Fruit fly (Drosophila melanogaster) S2 (cell line): ENCODE measurements around the gene TotM.

ENCODE experiments used
- CG8478 ChIP-seq: fragments of >200 bp; optimal IDR thresholded peaks from 2 replicates; lab custom pipeline; 2018
- CTCF ChIP-seq, 2 experiments: fragments of >200 bp; optimal IDR thresholded peaks; 2 replicates each; lab custom pipeline; 2018

The TotM gene

dm6 chr2L:5329557-5329956 lies at the start of gene TotM:
TSS of gene TotM (plus strand) at chr2L:5329857.
- no peak for TF ChIP-seq CG8478 (lab: Kevin White, UChicago)
- TF ChIP-seq CTCF (optimal IDR thresholded peaks at IDR 0.05; lab: Kevin White, UChicago): no peak

DNA sequence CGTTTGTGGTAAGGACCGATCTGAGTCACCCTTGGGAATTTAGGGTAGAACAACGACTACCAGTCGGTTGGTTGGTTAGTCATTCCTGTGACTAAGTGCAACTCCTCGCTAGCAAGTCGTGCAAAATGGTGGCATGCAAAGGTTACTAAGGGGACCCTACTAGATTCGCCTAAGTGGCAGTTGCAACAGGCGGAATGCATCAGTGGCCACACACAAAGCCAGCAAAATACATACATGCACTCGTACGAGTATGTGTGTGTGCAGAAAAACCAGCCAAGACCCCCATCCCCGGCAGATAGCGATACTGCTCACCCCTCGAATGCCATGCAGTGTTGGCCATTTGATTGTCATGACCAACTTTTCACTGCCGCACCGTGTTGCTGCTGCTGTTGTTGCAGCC lies 44.8 kb upstream of the TotM start:
- TF ChIP-seq CTCF (optimal IDR thresholded peaks at IDR 0.05; lab: Kevin White, UChicago) (no peak), CG8478 (lab: Kevin White, UChicago) (no peak)

dm6 chr2L:5285860-5286259 lies 43.8 kb upstream of the TotM start:
- TF ChIP-seq CTCF (optimal IDR thresholded peaks at IDR 0.05; lab: Kevin White, UChicago) (no peak), CG8478 (lab: Kevin White, UChicago) (no peak)

- TF ChIP-seq CG8478 (lab: Kevin White, UChicago) (no peak), CTCF (optimal IDR thresholded peaks at IDR 0.05; lab: Kevin White, UChicago) (no peak)
These were observed 43.1 kb upstream of the TotM start for dm6 chr2L:5286572-5286971.

- TF ChIP-seq CG8478 (lab: Kevin White, UChicago) (no peak), CTCF (optimal IDR thresholded peaks at IDR 0.05; lab: Kevin White, UChicago) (no peak)
These were observed 41.9 kb upstream of the TotM start for dm6 chr2L:5287599-5288261.

DNA sequence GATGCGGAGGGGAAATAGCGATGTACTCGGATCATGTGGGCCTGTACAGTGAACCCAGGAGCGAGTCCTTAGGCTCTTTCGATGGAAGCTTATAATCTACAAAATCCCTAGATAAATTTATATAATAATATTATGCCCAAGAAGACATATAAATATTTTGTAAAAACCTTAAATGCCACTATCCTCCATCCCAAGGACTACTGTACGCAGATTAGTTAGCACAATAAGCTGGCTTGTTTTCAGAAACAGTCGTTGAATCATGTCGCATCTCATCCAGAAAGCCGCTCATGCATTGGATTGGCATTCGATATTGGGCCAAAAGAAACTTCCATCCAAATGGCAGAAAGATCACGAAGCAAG lies 41.4 kb upstream of the TotM start:
- TF ChIP-seq CTCF (optimal IDR thresholded peaks at IDR 0.05; lab: Kevin White, UChicago): no peak
- no peak for TF ChIP-seq CG8478 (lab: Kevin White, UChicago)

DNA sequence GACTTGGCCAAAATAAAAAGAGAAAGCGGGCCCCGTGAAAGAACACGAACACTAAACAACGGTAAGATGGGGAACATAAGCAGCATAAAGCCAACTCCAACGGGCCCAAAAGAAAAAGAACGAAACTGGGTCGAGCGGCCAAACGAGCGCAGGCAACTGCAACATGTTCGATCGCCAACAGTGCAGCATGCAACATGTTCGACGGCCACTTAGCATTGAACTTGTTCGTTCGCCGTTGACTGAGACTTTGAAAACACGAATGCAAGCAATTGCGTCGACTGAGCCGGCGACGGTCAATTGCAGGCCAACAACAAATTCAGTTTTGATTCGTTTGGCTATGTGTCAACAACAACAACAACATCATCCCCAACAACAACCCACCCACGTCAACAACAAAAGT lies 40.9 kb upstream of the TotM start, which contains the start of gene vri:
Gene vri (plus strand): TSS at position 224 of the 400 bp plus-strand sequence.
- TF ChIP-seq CG8478 (lab: Kevin White, UChicago) (no peak), CTCF (optimal IDR thresholded peaks at IDR 0.05; lab: Kevin White, UChicago) (no peak)

DNA sequence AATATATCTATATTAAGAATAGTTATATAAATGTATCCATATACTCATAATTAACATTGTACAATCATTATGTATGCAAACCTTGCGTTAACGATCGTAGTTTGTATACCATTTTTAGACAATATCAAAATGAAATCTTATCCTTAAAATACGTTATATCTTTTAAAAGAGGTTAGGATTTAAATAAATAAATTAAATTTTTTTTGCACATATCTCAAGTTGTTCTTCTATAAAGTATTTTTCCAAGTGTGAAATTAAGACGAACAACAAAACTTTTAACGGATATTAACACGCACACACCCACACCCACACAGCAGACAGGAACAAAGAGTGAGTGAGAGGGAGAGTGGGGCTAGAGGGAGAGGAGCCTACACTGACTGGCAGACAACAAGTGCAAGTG lies 39.7 kb upstream of the TotM start:
- TF ChIP-seq CG8478 (lab: Kevin White, UChicago): no peak

dm6 chr2L:5290530-5290929 lies 39.1 kb upstream of the TotM start:
- TF ChIP-seq CTCF (optimal IDR thresholded peaks at IDR 0.05; lab: Kevin White, UChicago) (no peak), CG8478 (lab: Kevin White, UChicago) (no peak)

DNA sequence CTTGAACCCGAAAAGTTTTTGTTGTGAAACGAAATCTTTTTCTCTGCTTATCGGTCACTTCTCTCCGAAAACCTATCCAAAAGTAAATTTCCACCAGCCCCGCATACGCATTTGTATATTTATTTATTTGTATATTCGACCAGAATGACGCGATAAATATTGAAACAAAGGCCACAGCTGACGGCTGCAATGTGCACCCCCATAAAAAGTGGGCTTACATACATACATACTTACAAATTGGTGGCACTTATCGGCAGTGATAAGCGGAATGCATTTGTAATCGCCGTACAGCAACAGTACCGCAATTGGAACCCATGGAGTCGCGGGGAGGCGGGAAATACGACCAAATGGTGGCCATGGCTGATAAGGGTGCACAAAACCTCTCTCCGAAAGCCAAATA lies 38.5 kb upstream of the TotM start:
- TF ChIP-seq CG8478 (lab: Kevin White, UChicago) (no peak), CTCF (optimal IDR thresholded peaks at IDR 0.05; lab: Kevin White, UChicago) (no peak)

DNA sequence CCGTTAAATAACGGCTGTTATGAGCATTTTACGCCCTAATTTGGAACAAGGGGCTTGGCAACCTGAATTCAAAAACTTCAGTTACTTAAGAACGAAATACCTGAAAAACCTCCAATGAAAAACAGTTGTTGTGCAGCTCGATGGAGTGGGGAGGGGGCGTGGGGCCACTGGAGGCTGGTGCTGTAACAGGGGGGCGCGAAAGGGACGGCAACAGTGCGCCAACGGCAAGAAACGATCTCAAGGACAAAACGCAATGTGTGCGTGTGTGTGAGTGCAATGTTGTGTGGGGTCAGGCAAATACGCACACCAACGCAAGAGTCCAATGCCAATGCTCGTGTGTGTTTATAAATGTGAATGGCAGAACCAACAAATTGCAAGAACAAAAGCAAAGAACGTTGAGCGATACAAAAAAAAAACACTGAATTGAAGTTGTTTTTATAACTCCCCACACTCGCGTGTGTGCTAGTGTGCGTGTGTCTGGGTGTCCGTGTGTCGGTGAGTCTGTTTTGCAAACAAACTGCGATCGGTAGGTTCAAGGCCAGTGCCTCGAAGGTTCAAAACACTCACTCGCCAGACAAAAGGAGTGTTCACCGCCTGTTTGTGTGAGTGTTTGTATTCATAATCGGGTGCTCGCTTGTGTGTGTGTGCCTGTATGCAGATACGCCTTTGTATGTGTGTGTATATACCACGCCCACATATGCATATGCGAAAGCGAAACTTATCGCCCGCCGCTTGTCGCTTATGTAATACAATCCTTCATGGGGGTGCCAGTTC lies 37.6 kb upstream of the TotM start:
- TF ChIP-seq CTCF (optimal IDR thresholded peaks at IDR 0.05; lab: Kevin White, UChicago) (no peak), CG8478 (lab: Kevin White, UChicago) (no peak)

DNA sequence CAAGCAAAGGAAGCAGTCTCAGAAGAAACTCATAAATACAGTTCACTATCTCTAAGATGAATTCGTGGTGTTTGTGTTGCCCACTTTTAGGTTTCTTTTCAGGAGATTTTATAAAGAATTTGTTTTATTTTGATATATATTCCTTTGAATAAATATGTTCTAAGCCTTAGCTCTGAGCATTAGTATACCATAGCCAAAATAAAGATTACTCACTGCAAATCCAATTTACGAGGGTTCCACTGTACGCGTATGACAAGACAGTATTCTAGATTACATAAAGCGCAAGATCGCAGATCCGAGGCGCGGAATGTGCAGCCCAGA lies 37.1 kb upstream of the TotM start:
- TF ChIP-seq CTCF (optimal IDR thresholded peaks at IDR 0.05; lab: Kevin White, UChicago) (no peak), CG8478 (lab: Kevin White, UChicago) (no peak)

DNA sequence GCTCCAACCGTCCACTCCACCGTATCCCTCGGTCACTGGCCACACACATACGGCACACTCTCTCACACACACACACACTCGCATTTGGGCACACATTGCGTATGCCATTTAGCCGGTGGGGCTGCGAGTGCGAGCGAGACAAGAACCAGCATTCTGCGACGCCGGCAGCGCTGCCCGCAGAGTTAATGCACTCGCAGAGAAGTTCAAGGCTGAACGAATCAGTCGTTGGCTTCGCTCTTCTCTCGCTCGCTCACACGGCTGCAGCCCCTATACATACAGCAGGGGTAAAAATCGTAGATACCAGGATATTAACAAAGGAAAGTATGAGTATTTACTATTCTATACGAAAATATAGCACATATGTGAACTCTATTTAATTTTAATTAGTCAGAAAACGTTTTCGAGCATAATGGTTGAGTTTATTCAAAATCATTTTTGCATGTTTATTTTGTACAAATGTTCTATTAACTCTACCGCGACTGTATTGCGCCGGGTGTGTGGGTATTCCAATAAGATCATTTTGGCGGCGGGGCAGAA lies 36.6 kb upstream of the TotM start:
- no peak for TF ChIP-seq CTCF (optimal IDR thresholded peaks at IDR 0.05; lab: Kevin White, UChicago)
- TF ChIP-seq CG8478 (lab: Kevin White, UChicago): no peak

- TF ChIP-seq CTCF (optimal IDR thresholded peaks at IDR 0.05; lab: Kevin White, UChicago): no peak
- TF ChIP-seq CG8478 (lab: Kevin White, UChicago): no peak
These were observed 35.0 kb upstream of the TotM start for dm6 chr2L:5294392-5295244.

dm6 chr2L:5295245-5295572 lies 34.4 kb upstream of the TotM start:
- TF ChIP-seq CTCF (optimal IDR thresholded peaks at IDR 0.05; lab: Kevin White, UChicago) (no peak), CG8478 (lab: Kevin White, UChicago) (no peak)
